Worm (Caenorhabditis elegans): ENCODE measurements around the gene K07F5.15.

The K07F5.15 gene

ce11 chrIV:9848075-9848474 lies 16.8 kb upstream of the K07F5.15 start, which contains the start of gene K07F5.7:
K07F5.7 (minus strand) TSS chrIV:9848175.
- TF ChIP-seq aha-1 (tag), result peak; percentile 64
- TF ChIP-seq pqm-1 (tag; optimal IDR thresholded peaks at IDR 0.05), result no peak

- TF ChIP-seq aly-2 (tag; optimal IDR thresholded peaks at IDR 0.05), result no peak
- no peak for TF ChIP-seq rbr-2 (tag; optimal IDR thresholded peaks at IDR 0.05)
- no peak for TF ChIP-seq mdt-29 (GFP tag; IDR thresholded peaks at IDR 0.05)
- TF ChIP-seq dpl-1 (GFP tag; optimal IDR thresholded peaks at IDR 0.05), result no peak
- no peak for TF ChIP-seq nhr-102 (tag; optimal IDR thresholded peaks at IDR 0.05)
- TF ChIP-seq attf-4 (tag; optimal IDR thresholded peaks at IDR 0.05), result no peak
- TF ChIP-seq nhr-42 (GFP tag; IDR thresholded peaks at IDR 0.05), result no peak
- TF ChIP-seq F37D6.2 (tag; optimal IDR thresholded peaks at IDR 0.05), result no peak
- TF ChIP-seq F26F4.8 (GFP tag; conservative IDR thresholded peaks at IDR 0.05), result no peak
- no peak for TF ChIP-seq fos-1 (tag; optimal IDR thresholded peaks at IDR 0.05)
- no peak for TF ChIP-seq nhr-6 (tag; optimal IDR thresholded peaks at IDR 0.05)
- TF ChIP-seq zip-11 (GFP tag; IDR thresholded peaks at IDR 0.05), result no peak
- no peak for TF ChIP-seq unc-39 (tag; optimal IDR thresholded peaks at IDR 0.05)
- no peak for TF ChIP-seq snpc-4 (tag; optimal IDR thresholded peaks at IDR 0.05)
Measured at ce11 chrIV:9849624-9850023, 15.3 kb upstream of the K07F5.15 start, which contains the start of gene K07F5.8. K07F5.8 (minus strand) TSS chrIV:9849724.

- TF ChIP-seq D1046.2 (GFP tag; IDR thresholded peaks at IDR 0.05), result no peak
- no peak for TF ChIP-seq unc-62 (GFP tag; optimal IDR thresholded peaks at IDR 0.05 in 1 of 2)
- TF ChIP-seq unc-62 (tag; optimal IDR thresholded peaks at IDR 0.05), result no peak
- no peak for TF ChIP-seq lin-39 (tag; optimal IDR thresholded peaks at IDR 0.05)
- no peak for TF ChIP-seq Y5F2A.4 (GFP tag; optimal IDR thresholded peaks at IDR 0.05)
- no peak for TF ChIP-seq lin-1 (GFP tag; IDR thresholded peaks at IDR 0.05)
- no peak for TF ChIP-seq F26F4.8 (GFP tag; conservative IDR thresholded peaks at IDR 0.05)
Measured at ce11 chrIV:9850931-9851330, 13.9 kb upstream of the K07F5.15 start, which contains the start of gene ssp-10. ssp-10 (minus strand) TSS chrIV:9851031.

ce11 chrIV:9852250-9852649 lies 12.6 kb upstream of the K07F5.15 start, which contains the start of gene ssq-1:
ssq-1 (plus strand) TSS chrIV:9852550.
- no peak for TF ChIP-seq mes-2 (tag; optimal IDR thresholded peaks at IDR 0.05; ENCODE audit: poor library complexity, severe bottlenecking)
- TF ChIP-seq mxl-2 (GFP tag; conservative IDR thresholded peaks at IDR 0.05), result no peak

ce11 chrIV:9852818-9853466 lies 11.9 kb upstream of the K07F5.15 start:
- peak; percentile 93 for TF ChIP-seq set-16 (GFP tag; IDR thresholded peaks at IDR 0.05)
- TF ChIP-seq madf-5 (GFP tag; IDR thresholded peaks at IDR 0.05), result no peak
- no peak for TF ChIP-seq lim-7 (GFP tag; IDR thresholded peaks at IDR 0.05)
- no peak for TF ChIP-seq ceh-82 (tag; optimal IDR thresholded peaks at IDR 0.05)
- TF ChIP-seq Y75B8A.6 (GFP tag; IDR thresholded peaks at IDR 0.05), result no peak

- TF ChIP-seq dve-1 (tag; optimal IDR thresholded peaks at IDR 0.05; ENCODE audit: insufficient read depth) (peak; percentile 13), ZK546.5 (tag; optimal IDR thresholded peaks at IDR 0.05) (no peak), F49E8.2 (tag; optimal IDR thresholded peaks at IDR 0.05; ENCODE audit: borderline replicate concordance) (no peak), mdt-29 (GFP tag; IDR thresholded peaks at IDR 0.05) (no peak), zip-2 (tag; optimal IDR thresholded peaks at IDR 0.05) (no peak), ama-1 (optimal IDR thresholded peaks at IDR 0.05) (no peak), pqm-1 (tag; optimal IDR thresholded peaks at IDR 0.05) (peak; percentile 47), nhr-28 (tag; optimal IDR thresholded peaks at IDR 0.05) (no peak), daf-19 (GFP tag; conservative IDR thresholded peaks at IDR 0.05) (no peak), F44E2.7 (GFP tag; IDR thresholded peaks at IDR 0.05) (no peak), zag-1 (tag; optimal IDR thresholded peaks at IDR 0.05) (no peak), F37D6.2 (tag; optimal IDR thresholded peaks at IDR 0.05) (no peak), tra-1 (GFP tag; IDR thresholded peaks at IDR 0.05) (no peak), lin-29 (GFP tag; IDR thresholded peaks at IDR 0.05) (no peak), ceh-62 (tag; optimal IDR thresholded peaks at IDR 0.05) (no peak), dmd-6 (GFP tag; IDR thresholded peaks at IDR 0.05) (peak; percentile 30; the same call in 1 of the 2 replicates), nhr-10 (tag; optimal IDR thresholded peaks at IDR 0.05) (no peak), zfp-3 (GFP tag; conservative IDR thresholded peaks at IDR 0.05) (no peak), nhr-48 (tag; optimal IDR thresholded peaks at IDR 0.05) (no peak)
Measured at ce11 chrIV:9854952-9855351, 9.9 kb upstream of the K07F5.15 start.
